Fruit fly (Drosophila melanogaster) whole organism, embryonic: ENCODE measurements around the gene jv.

Experiments
- Adf1 ChIP-seq: fragments of 200-800 bp; sonication (Bioruptor generic); IDR thresholded peaks from 2 replicates; pipeline ENCODE4 v1.3.6; 2022; ENCODE audit warnings: missing biosample characterization, missing genetic modification characterization
- B-H2 ChIP-seq: fragments of 200-800 bp; sonication (Bioruptor generic); optimal IDR thresholded peaks from 2 replicates; lab custom pipeline; 2018; ENCODE audit warnings: missing biosample characterization, mild to moderate bottlenecking, missing genetic modification characterization
- CG1024 ChIP-seq: fragments of 200-800 bp; sonication (Bioruptor generic); IDR thresholded peaks from 2 replicates; pipeline ENCODE4 v1.3.6; 2022; ENCODE audit warnings: missing biosample characterization, missing genetic modification characterization
- CG11723 ChIP-seq: fragments of 200-800 bp; sonication (Bioruptor generic); optimal IDR thresholded peaks from 2 replicates; lab custom pipeline; 2017; ENCODE audit warnings: missing biosample characterization, mild to moderate bottlenecking, missing genetic modification characterization
- CG13123 ChIP-seq: fragments of 200-800 bp; sonication (Bioruptor generic); optimal IDR thresholded peaks from 2 replicates; lab custom pipeline; 2016; ENCODE audit warnings: missing biosample characterization, missing genetic modification characterization
- CG15479 ChIP-seq: fragments of 200-800 bp; sonication (Bioruptor generic); optimal IDR thresholded peaks from 3 replicates; lab custom pipeline; 2019; ENCODE audit warnings: missing biosample characterization, mild to moderate bottlenecking, missing genetic modification characterization, moderate library complexity
- CG16863 ChIP-seq: fragments of 200-800 bp; sonication (Bioruptor generic); optimal IDR thresholded peaks from 3 replicates; lab custom pipeline; 2016; ENCODE audit warnings: missing biosample characterization, missing genetic modification characterization
- CG17912 ChIP-seq: fragments of 200-800 bp; sonication (Bioruptor generic); optimal IDR thresholded peaks from 2 replicates; lab custom pipeline; 2018; ENCODE audit warnings: missing biosample characterization, mild to moderate bottlenecking, missing genetic modification characterization
- CG1792 ChIP-seq: fragments of 200-800 bp; sonication (Bioruptor generic); optimal IDR thresholded peaks from 2 replicates; lab custom pipeline; 2016; ENCODE audit warnings: missing biosample characterization, missing genetic modification characterization
- CG3847 ChIP-seq: fragments of 200-800 bp; sonication (Bioruptor generic); IDR thresholded peaks from 2 replicates; pipeline ENCODE4 v1.3.6; 2022; ENCODE audit warnings: missing biosample characterization, missing genetic modification characterization
- CG3995 ChIP-seq: fragments of 200-800 bp; sonication (Bioruptor generic); optimal IDR thresholded peaks from 3 replicates; lab custom pipeline; 2016; ENCODE audit warnings: missing biosample characterization, missing genetic modification characterization
- CG6272 ChIP-seq: fragments of 200-800 bp; sonication (Bioruptor generic); IDR thresholded peaks from 2 replicates; pipeline ENCODE4 v1.3.6; 2022; ENCODE audit warnings: missing biosample characterization, missing genetic modification characterization
- CG6765 ChIP-seq: fragments of 200-800 bp; sonication (Bioruptor generic); optimal IDR thresholded peaks from 3 replicates; lab custom pipeline; 2017; ENCODE audit warnings: missing biosample characterization, mild to moderate bottlenecking, missing genetic modification characterization
- CG7987 ChIP-seq: fragments of 200-800 bp; sonication (Bioruptor generic); optimal IDR thresholded peaks from 2 replicates; lab custom pipeline; 2018; ENCODE audit warnings: missing biosample characterization, mild to moderate bottlenecking, missing genetic modification characterization, moderate library complexity
- Chrac-16 ChIP-seq: fragments of 200-800 bp; sonication (Bioruptor generic); optimal IDR thresholded peaks from 3 replicates; lab custom pipeline; 2016; ENCODE audit warnings: missing biosample characterization, missing genetic modification characterization
- CrebB ChIP-seq: fragments of 200-800 bp; sonication (Bioruptor generic); optimal IDR thresholded peaks from 3 replicates; lab custom pipeline; 2018; ENCODE audit warnings: missing biosample characterization, mild to moderate bottlenecking, missing genetic modification characterization
- Eip74EF ChIP-seq, 2 experiments: fragments of 200-800 bp in 1 of 2; fragments of >200 bp in 1 of 2; sonication (Bioruptor generic) in 1 of 2; optimal IDR thresholded peaks; 2 replicates each; lab custom pipeline; 2017 to 2019; ENCODE audit warnings: missing biosample characterization in 2 of 2, missing genetic modification characterization in 2 of 2, mild to moderate bottlenecking in 1 of 2, moderate library complexity in 1 of 2
- Hr51 ChIP-seq, 2 experiments: fragments of 200-800 bp; sonication (Bioruptor generic); optimal IDR thresholded peaks; 2 replicates in 1 of 2; 3 replicates in 1 of 2; lab custom pipeline; 2016 to 2018; ENCODE audit warnings: missing biosample characterization in 2 of 2, missing genetic modification characterization in 2 of 2, mild to moderate bottlenecking in 1 of 2, moderate library complexity in 1 of 2
- Lpt ChIP-seq: fragments of >200 bp; optimal IDR thresholded peaks from 2 replicates; lab custom pipeline; 2018; ENCODE audit warnings: missing biosample characterization, missing genetic modification characterization
- NfI ChIP-seq: fragments of 200-800 bp; sonication (Bioruptor generic); optimal IDR thresholded peaks from 3 replicates; lab custom pipeline; 2018; ENCODE audit warnings: missing biosample characterization, mild to moderate bottlenecking, missing genetic modification characterization, moderate library complexity
- Pdp1 ChIP-seq, 2 experiments: fragments of 200-800 bp; sonication (Bioruptor generic); optimal IDR thresholded peaks; 3 replicates each; lab custom pipeline; 2016; ENCODE audit warnings: missing biosample characterization in 2 of 2, missing genetic modification characterization in 2 of 2, mild to moderate bottlenecking in 1 of 2, moderate library complexity in 1 of 2
- Scr ChIP-seq: fragments of 200-800 bp; sonication (Bioruptor generic); IDR thresholded peaks from 2 replicates; pipeline ENCODE4 v1.3.6; 2022; ENCODE audit warnings: missing biosample characterization, missing genetic modification characterization; ENCODE audit not compliant: partially characterized antibody
- Sox102F ChIP-seq: fragments of 200-800 bp; sonication (Bioruptor generic); optimal IDR thresholded peaks from 2 replicates; lab custom pipeline; 2018; ENCODE audit warnings: missing biosample characterization, mild to moderate bottlenecking, missing genetic modification characterization, moderate library complexity
- aop ChIP-seq: fragments of 200-800 bp; sonication (Bioruptor generic); IDR thresholded peaks from 2 replicates; pipeline ENCODE4 v1.3.6; 2022; ENCODE audit warnings: missing biosample characterization, missing genetic modification characterization
- az2 ChIP-seq: fragments of 200-800 bp; sonication (Bioruptor generic); optimal IDR thresholded peaks from 3 replicates; lab custom pipeline; 2016; ENCODE audit warnings: missing biosample characterization, missing genetic modification characterization
- br ChIP-seq: fragments of >200 bp; optimal IDR thresholded peaks from 2 replicates; lab custom pipeline; 2017
- cg ChIP-seq: fragments of 200-800 bp; sonication (Bioruptor generic); optimal IDR thresholded peaks from 3 replicates; lab custom pipeline; 2019; ENCODE audit warnings: missing biosample characterization, mild to moderate bottlenecking, missing genetic modification characterization, moderate library complexity
- crol ChIP-seq: fragments of 200-800 bp; sonication (Bioruptor generic); IDR thresholded peaks from 2 replicates; pipeline ENCODE4 v1.3.6; 2022; ENCODE audit warnings: missing biosample characterization, missing genetic modification characterization
- dm ChIP-seq: fragments of 200-800 bp; sonication (Bioruptor generic); optimal IDR thresholded peaks from 3 replicates; lab custom pipeline; 2016; ENCODE audit warnings: missing biosample characterization, missing genetic modification characterization
- esg ChIP-seq: fragments of 200-800 bp; sonication (Bioruptor generic); conservative IDR thresholded peaks from 2 replicates; pipeline ENCODE4 v1.3.6; 2022; ENCODE audit warnings: missing biosample characterization, missing genetic modification characterization
- fru ChIP-seq: fragments of >200 bp; optimal IDR thresholded peaks from 2 replicates; lab custom pipeline; 2017
- grn ChIP-seq: fragments of 200-800 bp; sonication (Bioruptor generic); optimal IDR thresholded peaks from 3 replicates; lab custom pipeline; 2017; ENCODE audit warnings: missing biosample characterization, missing genetic modification characterization
- hth ChIP-seq: fragments of >200 bp; optimal IDR thresholded peaks from 2 replicates; lab custom pipeline; 2017; ENCODE audit warnings: inconsistent platforms
- kni ChIP-seq: fragments of 200-800 bp; sonication (Bioruptor generic); optimal IDR thresholded peaks from 3 replicates; lab custom pipeline; 2017; ENCODE audit warnings: mild to moderate bottlenecking, missing biosample characterization, missing genetic modification reagents, missing genetic modification characterization
- nau ChIP-seq: fragments of 200-800 bp; sonication (Bioruptor generic); optimal IDR thresholded peaks from 3 replicates; lab custom pipeline; 2017; ENCODE audit warnings: missing biosample characterization, mild to moderate bottlenecking, missing genetic modification characterization, missing genetic modification reagents
- nmo ChIP-seq: fragments of 200-800 bp; sonication (Bioruptor generic); optimal IDR thresholded peaks from 2 replicates; lab custom pipeline; 2018; ENCODE audit warnings: missing biosample characterization, mild to moderate bottlenecking, missing genetic modification characterization, moderate library complexity
- odd ChIP-seq: fragments of 200-800 bp; sonication (Bioruptor generic); optimal IDR thresholded peaks from 2 replicates; lab custom pipeline; 2017; ENCODE audit warnings: missing biosample characterization, mild to moderate bottlenecking, missing genetic modification characterization
- prd ChIP-seq, 3 experiments: fragments of >200 bp in 2 of 3; fragments of 200-800 bp in 1 of 3; sonication (Bioruptor generic) in 1 of 3; optimal IDR thresholded peaks in 2 of 3; IDR thresholded peaks in 1 of 3; 2 replicates in 2 of 3; 3 replicates in 1 of 3; pipeline versions ENCODE4 v1.3.6 to Lab custom; 2017 to 2022; ENCODE audit warnings: missing biosample characterization in 1 of 3, missing genetic modification characterization in 1 of 3
- pros ChIP-seq: fragments of 200-800 bp; sonication (Bioruptor generic); optimal IDR thresholded peaks from 3 replicates; lab custom pipeline; 2019; ENCODE audit warnings: missing biosample characterization, mild to moderate bottlenecking, missing genetic modification characterization, moderate library complexity
- run ChIP-seq: fragments of 200-800 bp; sonication (Bioruptor generic); optimal IDR thresholded peaks from 3 replicates; lab custom pipeline; 2018; ENCODE audit warnings: missing biosample characterization, mild to moderate bottlenecking, missing genetic modification characterization
- seq ChIP-seq: fragments of 200-800 bp; sonication (Bioruptor generic); IDR thresholded peaks from 2 replicates; pipeline ENCODE4 v1.3.6; 2022; ENCODE audit warnings: missing biosample characterization, missing genetic modification characterization
- slbo ChIP-seq: fragments of 200-800 bp; sonication (Bioruptor generic); IDR thresholded peaks from 2 replicates; pipeline ENCODE4 v1.3.6; 2022; ENCODE audit warnings: missing biosample characterization, missing genetic modification characterization
- so ChIP-seq: fragments of 200-800 bp; sonication (Bioruptor generic); IDR thresholded peaks from 3 replicates; pipeline ENCODE4 v1.3.6; 2022; ENCODE audit warnings: missing biosample characterization, missing genetic modification characterization
- sqz ChIP-seq: fragments of 200-800 bp; sonication (Bioruptor generic); optimal IDR thresholded peaks from 3 replicates; lab custom pipeline; 2018; ENCODE audit warnings: missing biosample characterization, mild to moderate bottlenecking, missing genetic modification characterization
- unc-4 ChIP-seq: fragments of 200-800 bp; sonication (Bioruptor generic); IDR thresholded peaks from 2 replicates; pipeline ENCODE4 v1.3.6; 2022; ENCODE audit warnings: missing biosample characterization, missing genetic modification characterization; ENCODE audit not compliant: partially characterized antibody
- vvl ChIP-seq: fragments of 200-800 bp; sonication (Bioruptor generic); IDR thresholded peaks from 2 replicates; pipeline ENCODE4 v1.3.6; 2022; ENCODE audit warnings: missing biosample characterization, missing genetic modification characterization
- zen ChIP-seq: fragments of 200-800 bp; sonication (Bioruptor generic); optimal IDR thresholded peaks from 3 replicates; lab custom pipeline; 2018; ENCODE audit warnings: missing biosample characterization, mild to moderate bottlenecking, missing genetic modification characterization, moderate library complexity
- zfh1 ChIP-seq: fragments of 200-800 bp; sonication (Bioruptor generic); IDR thresholded peaks from 3 replicates; pipeline ENCODE4 v1.3.6; 2022; ENCODE audit warnings: missing biosample characterization, missing genetic modification characterization

jv gene

DNA sequence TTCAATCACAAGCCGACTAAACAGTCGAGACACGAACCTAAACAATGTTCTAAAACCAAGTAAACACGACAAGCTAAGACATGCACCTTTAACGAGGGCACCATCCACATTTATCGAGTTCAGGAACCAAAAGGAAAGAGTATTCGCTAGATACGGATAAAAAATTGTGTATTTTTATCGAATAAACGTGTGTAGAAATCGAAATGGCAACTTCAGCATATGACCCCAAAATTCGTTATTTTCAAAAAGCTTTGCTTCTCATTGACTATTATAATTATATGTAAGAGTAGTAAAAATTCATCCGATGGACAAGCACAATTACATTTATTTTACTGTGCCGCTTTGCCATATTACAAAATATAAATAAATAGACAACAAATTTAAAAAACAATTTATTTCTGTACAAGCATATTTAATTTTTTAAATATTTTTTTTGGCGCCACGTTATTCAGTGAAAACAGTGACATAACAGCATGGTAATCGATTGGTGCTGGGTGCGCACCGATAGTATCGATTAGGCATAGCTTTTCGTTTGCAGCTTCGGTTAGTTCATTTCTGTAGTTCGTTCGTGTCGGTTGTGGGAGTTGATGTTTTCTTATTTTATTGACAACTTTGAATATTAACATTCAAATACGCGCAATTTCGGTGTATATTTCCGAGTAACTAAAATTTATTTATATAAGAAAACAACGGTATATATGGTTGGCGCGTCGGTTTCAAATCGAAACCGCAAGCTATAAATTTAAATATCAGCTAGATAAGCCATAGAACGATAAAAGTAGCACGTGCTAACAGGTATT is 38.9 kb downstream of the jv start, which contains the start of gene MCU (continued):
- TF ChIP-seq CG17912 (GFP tag; lab: Kevin White, UChicago) (no peak), pros (GFP tag; lab: Kevin White, UChicago) (no peak), CG3847 (GFP tag; lab: Robert Waterston, UW) (no peak; the same call in 1 of the 2 replicates), Eip74EF (GFP tag; optimal IDR thresholded peaks at IDR 0.05; lab: Kevin White, UChicago) (no peak), CG16863 (GFP tag; lab: Kevin White, UChicago) (no peak), slbo (GFP tag; lab: Robert Waterston, UW) (peak; percentile 48; the same call in 1 of the 2 replicates), prd (optimal IDR thresholded peaks at IDR 0.05; lab: Kevin White, UChicago) (no peak), prd (GFP tag; IDR thresholded peaks at IDR 0.05; lab: Robert Waterston, UW) (no peak), nmo (GFP tag; lab: Kevin White, UChicago) (peak; percentile 25), Sox102F (GFP tag; lab: Kevin White, UChicago) (no peak), CG1024 (GFP tag; lab: Robert Waterston, UW) (no peak)
- TF ChIP-seq, all 482 proteins: peak for 119

DNA sequence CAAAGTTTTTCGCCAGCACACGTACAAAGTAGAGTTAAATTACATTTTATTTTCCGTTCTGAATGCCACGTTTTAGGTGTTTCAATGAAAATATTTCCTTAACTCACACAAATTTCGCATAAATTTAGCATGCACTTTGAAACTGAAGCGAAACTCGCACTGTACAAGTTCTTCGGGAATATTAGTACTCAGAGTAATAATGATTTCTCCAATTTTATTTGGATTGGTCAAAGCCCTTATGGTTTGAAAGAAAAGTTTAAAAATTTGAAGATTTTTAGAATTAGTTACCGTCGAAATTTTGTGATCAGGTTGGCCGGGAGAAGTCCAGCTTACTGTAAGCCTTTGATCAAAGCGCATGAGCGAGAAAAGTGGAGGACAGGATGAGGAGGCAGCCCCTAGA is 58.9 kb downstream of the jv start, which contains the start of gene betaTub65B:
betaTub65B (plus strand) TSS at position 301 of the 400 bp plus-strand sequence.
- TF ChIP-seq CG13123 (GFP tag; lab: Kevin White, UChicago) (no peak), NfI (GFP tag; lab: Kevin White, UChicago) (no peak), crol (GFP tag; lab: Robert Waterston, UW) (no peak), seq (no peak), Pdp1 (GFP tag; optimal IDR thresholded peaks at IDR 0.05; lab: Kevin White, UChicago) (no peak), Hr51 (GFP tag; optimal IDR thresholded peaks at IDR 0.05; lab: Kevin White, UChicago) (no peak), sqz (no peak), zen (tag; lab: Kevin White, UChicago) (no peak), az2 (no peak), B-H2 (GFP tag; lab: Kevin White, UChicago) (no peak), br (lab: Kevin White, UChicago) (no peak), CrebB (tag; lab: Kevin White, UChicago) (no peak), vvl (no peak), Adf1 (GFP tag; lab: Robert Waterston, UW) (no peak), CG15479 (no peak)

DNA sequence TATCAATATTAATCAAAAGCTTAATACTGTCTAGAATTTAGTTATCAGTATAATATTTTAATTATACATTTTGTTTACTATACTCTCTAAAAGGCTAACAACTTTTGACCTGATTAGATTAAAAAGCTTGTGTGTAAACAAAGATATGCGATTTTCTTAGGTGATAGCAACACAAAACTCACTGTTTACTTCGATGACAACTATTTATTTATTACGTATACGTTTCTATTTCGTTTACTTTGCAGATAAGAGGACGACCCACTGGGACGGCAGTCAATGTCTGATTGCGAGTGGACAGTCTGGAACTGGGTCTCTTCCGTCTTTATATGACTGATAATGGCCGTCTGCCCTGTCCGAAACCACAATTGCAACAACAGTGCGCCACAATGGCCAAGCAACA is 66.5 kb downstream of the jv start:
- TF ChIP-seq dm (GFP tag; lab: Kevin White, UChicago), result no peak
- TF ChIP-seq grn (GFP tag; lab: Kevin White, UChicago), result peak; percentile 89
- TF ChIP-seq Lpt (GFP tag; lab: Kevin White, UChicago), result no peak
- peak; percentile 52 for TF ChIP-seq kni
- TF ChIP-seq CG11723 (GFP tag; lab: Kevin White, UChicago), result peak; percentile 6
- TF ChIP-seq unc-4, result no peak
- TF ChIP-seq zfh1 (GFP tag; lab: Robert Waterston, UW), result no peak
- TF ChIP-seq Scr, result no peak
- TF ChIP-seq so (GFP tag; lab: Robert Waterston, UW), result peak; percentile 19; the same call in 1 of the 3 replicates
- no peak for TF ChIP-seq CG1792 (GFP tag; lab: Kevin White, UChicago)
- TF ChIP-seq odd (GFP tag; lab: Kevin White, UChicago), result peak; percentile 75
- no peak for TF ChIP-seq hth (lab: Kevin White, UChicago)
- TF ChIP-seq cg (GFP tag; lab: Kevin White, UChicago), result no peak
- TF ChIP-seq nau (GFP tag; lab: Kevin White, UChicago), result peak; percentile 51
- TF ChIP-seq CG3995 (GFP tag; lab: Kevin White, UChicago), result no peak
- TF ChIP-seq run (tag; lab: Kevin White, UChicago), result peak; percentile 31
- TF ChIP-seq Chrac-16, result no peak
- TF ChIP-seq aop (GFP tag; lab: Robert Waterston, UW), result no peak
- TF ChIP-seq CG6765 (GFP tag; lab: Kevin White, UChicago), result no peak
- TF ChIP-seq CG6272, result no peak
- no peak for TF ChIP-seq esg
- TF ChIP-seq fru, result no peak
- TF ChIP-seq CG7987 (GFP tag; lab: Kevin White, UChicago), result peak; percentile 40
